Worm (Caenorhabditis elegans) whole organism, late embryonic: Measurements from ENCODE around the gene Y56A3A.16.

Experiments
- F13H6.1 ChIP-seq: sonication (generic microtip); optimal IDR thresholded peaks from 2 replicates; lab custom pipeline; 2016; ENCODE audit warnings: missing genetic modification characterization, missing compliant biosample characterization
- T23F11.4 ChIP-seq: fragments of 200-800 bp; sonication (Bioruptor generic); optimal IDR thresholded peaks from 2 replicates; lab custom pipeline; 2018; ENCODE audit warnings: mild to moderate bottlenecking, missing genetic modification characterization, missing compliant biosample characterization
- Y22D7AL.16 ChIP-seq: sonication (generic microtip); optimal IDR thresholded peaks from 2 replicates; lab custom pipeline; 2016; ENCODE audit warnings: missing genetic modification characterization, missing compliant biosample characterization
- ceh-19 ChIP-seq: fragments of 200-800 bp; sonication (Bioruptor generic); optimal IDR thresholded peaks from 2 replicates; lab custom pipeline; 2018; ENCODE audit warnings: mild to moderate bottlenecking, missing genetic modification characterization, missing compliant biosample characterization
- ceh-30 ChIP-seq: fragments of 150-350 bp; optimal IDR thresholded peaks from 2 replicates; lab custom pipeline; 2014; ENCODE audit warnings: missing biosample characterization, missing genetic modification characterization
- ceh-31 ChIP-seq: sonication (generic microtip); optimal IDR thresholded peaks from 2 replicates; lab custom pipeline; 2016; ENCODE audit warnings: missing genetic modification characterization, missing compliant biosample characterization
- ceh-48 ChIP-seq: sonication (generic microtip); optimal IDR thresholded peaks from 2 replicates; lab custom pipeline; 2016; ENCODE audit warnings: missing genetic modification characterization, inconsistent platforms, missing compliant biosample characterization
- ceh-9 ChIP-seq: sonication (generic microtip); optimal IDR thresholded peaks from 2 replicates; lab custom pipeline; 2016; ENCODE audit warnings: mild to moderate bottlenecking, missing genetic modification characterization, inconsistent platforms, missing compliant biosample characterization
- dve-1 ChIP-seq: sonication (generic microtip); optimal IDR thresholded peaks from 2 replicates; lab custom pipeline; 2017; ENCODE audit warnings: antibody characterized with exemption, mild to moderate bottlenecking, missing genetic modification characterization, missing compliant biosample characterization
- fax-1 ChIP-seq: sonication (generic microtip); optimal IDR thresholded peaks from 2 replicates; lab custom pipeline; 2016; ENCODE audit warnings: missing genotype, missing genetic modification characterization, missing compliant biosample characterization
- gmeb-2 ChIP-seq: sonication (generic microtip); optimal IDR thresholded peaks from 2 replicates; lab custom pipeline; 2016; ENCODE audit warnings: missing genetic modification characterization, inconsistent platforms, missing compliant biosample characterization
- hlh-13 ChIP-seq: fragments of 200-800 bp; sonication (Bioruptor generic); optimal IDR thresholded peaks from 2 replicates; lab custom pipeline; 2018; ENCODE audit warnings: mild to moderate bottlenecking, missing genetic modification characterization, missing compliant biosample characterization
- hlh-30 ChIP-seq: sonication (generic microtip); optimal IDR thresholded peaks from 2 replicates; lab custom pipeline; 2017; ENCODE audit warnings: antibody characterized with exemption, missing genetic modification characterization, missing compliant biosample characterization; ENCODE audit not compliant: insufficient read depth
- hlh-6 ChIP-seq: sonication (generic microtip); optimal IDR thresholded peaks from 2 replicates; lab custom pipeline; 2016; ENCODE audit warnings: missing genotype, missing genetic modification characterization, missing compliant biosample characterization
- hlh-8 ChIP-seq: sonication (generic microtip); optimal IDR thresholded peaks from 2 replicates; lab custom pipeline; 2016; ENCODE audit warnings: missing genotype, missing genetic modification characterization, missing compliant biosample characterization
- lin-11 ChIP-seq: fragments of 200-800 bp; sonication (Bioruptor generic); optimal IDR thresholded peaks from 2 replicates; lab custom pipeline; 2018; ENCODE audit warnings: mild to moderate bottlenecking, missing genetic modification characterization, missing compliant biosample characterization
- madf-2 ChIP-seq: sonication (generic microtip); optimal IDR thresholded peaks from 2 replicates; lab custom pipeline; 2017; ENCODE audit warnings: missing genetic modification characterization, missing compliant biosample characterization
- nfya-1 ChIP-seq: sonication (generic microtip); optimal IDR thresholded peaks from 2 replicates; lab custom pipeline; 2017; ENCODE audit warnings: missing genetic modification characterization, mild to moderate bottlenecking, missing compliant biosample characterization, antibody characterized with exemption, moderate library complexity
- nhr-232 ChIP-seq: sonication (generic microtip); optimal IDR thresholded peaks from 2 replicates; lab custom pipeline; 2016; ENCODE audit warnings: missing genetic modification characterization, missing compliant biosample characterization
- npax-4 ChIP-seq: sonication (generic microtip); optimal IDR thresholded peaks from 2 replicates; lab custom pipeline; 2016; ENCODE audit warnings: missing genetic modification characterization, missing compliant biosample characterization
- pag-3 ChIP-seq: sonication (generic microtip); optimal IDR thresholded peaks from 2 replicates; lab custom pipeline; 2016; ENCODE audit warnings: missing compliant biosample characterization, missing genetic modification characterization, borderline replicate concordance
- pax-1 ChIP-seq: fragments of 150-350 bp; optimal IDR thresholded peaks from 2 replicates; lab custom pipeline; 2014; ENCODE audit warnings: missing biosample characterization, missing genetic modification characterization
- pha-4 ChIP-seq: fragments of 150-350 bp; optimal IDR thresholded peaks from 2 replicates; lab custom pipeline; 2018; ENCODE audit warnings: missing biosample characterization, missing genetic modification reagents, missing genetic modification characterization
- pqm-1 ChIP-seq: sonication (generic microtip); optimal IDR thresholded peaks from 2 replicates; lab custom pipeline; 2016; ENCODE audit warnings: missing genetic modification characterization, missing compliant biosample characterization
- pros-1 ChIP-seq: fragments of 150-350 bp; optimal IDR thresholded peaks from 2 replicates; lab custom pipeline; 2014; ENCODE audit warnings: missing biosample characterization, missing genetic modification reagents, missing genetic modification characterization
- sdc-2 ChIP-seq: sonication (generic microtip); optimal IDR thresholded peaks from 2 replicates; lab custom pipeline; 2016; ENCODE audit warnings: missing genotype, missing genetic modification characterization, missing compliant biosample characterization
- sox-4 ChIP-seq: sonication (generic microtip); optimal IDR thresholded peaks from 2 replicates; lab custom pipeline; 2017; ENCODE audit warnings: mild to moderate bottlenecking, missing genetic modification characterization, inconsistent platforms, missing compliant biosample characterization
- syd-9 ChIP-seq: sonication (generic microtip); optimal IDR thresholded peaks from 2 replicates; lab custom pipeline; 2016; ENCODE audit warnings: mild to moderate bottlenecking, missing genetic modification characterization, moderate library complexity, missing compliant biosample characterization
- tbx-2 ChIP-seq: sonication (generic microtip); optimal IDR thresholded peaks from 2 replicates; lab custom pipeline; 2016; ENCODE audit warnings: missing genetic modification characterization, missing compliant biosample characterization
- tbx-7 ChIP-seq: sonication (generic microtip); optimal IDR thresholded peaks from 2 replicates; lab custom pipeline; 2016; ENCODE audit warnings: missing genotype, missing genetic modification characterization, missing compliant biosample characterization
- ttx-3 ChIP-seq: sonication (generic microtip); optimal IDR thresholded peaks from 2 replicates; lab custom pipeline; 2016; ENCODE audit warnings: missing genetic modification reagents, missing genetic modification characterization, missing compliant biosample characterization
- unc-3 ChIP-seq, 2 experiments: fragments of 200-800 bp in 1 of 2; sonication (Bioruptor generic) in 1 of 2; sonication (generic microtip) in 1 of 2; conservative IDR thresholded peaks in 1 of 2; optimal IDR thresholded peaks in 1 of 2; 2 replicates each; pipeline versions ENCODE4 v1.3.6 to Lab custom; 2016 to 2022; ENCODE audit warnings: missing compliant biosample characterization in 2 of 2, missing genetic modification characterization in 2 of 2, missing genetic modification reagents in 1 of 2
- unc-55 ChIP-seq: sonication (generic microtip); optimal IDR thresholded peaks from 2 replicates; lab custom pipeline; 2017; ENCODE audit warnings: missing biosample characterization, missing genetic modification reagents, missing genetic modification characterization
- unc-86 ChIP-seq: sonication (generic microtip); optimal IDR thresholded peaks from 2 replicates; lab custom pipeline; 2016; ENCODE audit warnings: missing genetic modification characterization, missing compliant biosample characterization
- ztf-16 ChIP-seq: sonication (generic microtip); optimal IDR thresholded peaks from 2 replicates; lab custom pipeline; 2017; ENCODE audit warnings: missing genetic modification characterization, missing compliant biosample characterization

Gene Y56A3A.16

ce11 chrIII:11914220-11914619 lies at the start of gene Y56A3A.16:
TSS of gene Y56A3A.16 (minus strand) at chrIII:11914320.
- TF ChIP-seq ceh-48 (tag; lab: Kevin White, UChicago) (no peak), fax-1 (tag; lab: Kevin White, UChicago) (no peak)
- TF ChIP-seq, all 69 proteins: peak for 0

- TF ChIP-seq ceh-9 (tag; lab: Kevin White, UChicago) (no peak), unc-55 (GFP tag; lab: Kevin White, UChicago) (no peak), T23F11.4 (GFP tag; lab: Kevin White, UChicago) (no peak), dve-1 (tag; lab: Kevin White, UChicago) (no peak), npax-4 (no peak), nfya-1 (tag; lab: Kevin White, UChicago) (no peak), F13H6.1 (no peak), sox-4 (no peak), ceh-30 (tag; lab: Kevin White, UChicago) (no peak), nhr-232 (tag; lab: Kevin White, UChicago) (no peak), gmeb-2 (tag; lab: Kevin White, UChicago) (no peak), ttx-3 (tag; lab: Kevin White, UChicago) (no peak), tbx-7 (tag; lab: Kevin White, UChicago) (no peak), pqm-1 (tag; lab: Kevin White, UChicago) (no peak), ceh-48 (tag; lab: Kevin White, UChicago) (no peak), tbx-2 (tag; lab: Kevin White, UChicago) (no peak), pros-1 (tag; lab: Kevin White, UChicago) (no peak), hlh-6 (tag; lab: Kevin White, UChicago) (no peak), pag-3 (tag; lab: Kevin White, UChicago) (no peak), sdc-2 (tag; lab: Kevin White, UChicago) (no peak)
These were observed 46.0 kb upstream of the Y56A3A.16 start, which contains the start of gene top-3 for ce11 chrIII:11960080-11960479. TSS of gene top-3 (minus strand) at chrIII:11960180.

DNA sequence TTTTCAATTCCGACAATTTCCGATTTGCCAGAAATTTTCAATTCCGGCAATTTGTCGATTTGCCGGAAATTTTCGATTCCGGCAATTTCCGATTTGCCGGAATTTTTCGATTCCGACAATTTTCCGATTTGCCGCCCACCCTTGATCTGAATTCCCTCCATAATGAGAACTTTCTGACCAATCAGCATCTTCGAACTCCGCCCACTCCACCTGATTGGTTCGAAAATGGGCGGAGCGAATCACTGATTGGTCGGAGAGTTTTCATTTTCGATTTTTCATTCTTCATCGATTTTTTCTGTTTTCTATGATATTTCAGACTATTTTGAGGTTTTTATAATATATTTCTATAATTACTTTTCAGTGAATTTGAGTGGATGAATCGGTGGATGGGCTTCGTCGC lies 40.0 kb upstream of the Y56A3A.16 start:
- no peak for TF ChIP-seq hlh-30
- peak; percentile 80 for TF ChIP-seq nfya-1 (tag; lab: Kevin White, UChicago)

DNA sequence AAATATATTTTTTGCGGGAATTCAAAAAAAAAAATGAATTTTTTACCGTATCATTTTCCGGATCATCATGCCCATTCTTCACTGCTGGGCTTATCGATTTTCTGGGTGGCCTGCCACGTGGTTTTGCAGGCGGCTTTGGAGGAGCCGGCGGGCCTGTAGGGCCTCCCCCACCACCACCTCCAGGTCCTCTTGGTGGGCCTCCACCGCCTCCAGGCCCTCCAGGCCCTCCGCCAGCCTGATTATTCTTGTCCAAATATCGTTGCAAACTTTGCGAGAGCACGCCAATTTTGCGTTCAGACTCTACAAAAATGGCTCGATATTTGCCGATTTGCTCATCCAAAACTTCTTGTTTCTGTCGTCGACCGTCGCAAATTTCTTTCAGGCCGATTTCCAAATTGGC lies 37.0 kb upstream of the Y56A3A.16 start:
- TF ChIP-seq ztf-16 (tag; lab: Kevin White, UChicago) (no peak), syd-9 (tag; lab: Kevin White, UChicago) (no peak), ceh-31 (tag; lab: Kevin White, UChicago) (no peak), ceh-48 (tag; lab: Kevin White, UChicago) (no peak), hlh-13 (GFP tag; lab: Kevin White, UChicago) (no peak), ttx-3 (tag; lab: Kevin White, UChicago) (no peak), ceh-19 (GFP tag; lab: Kevin White, UChicago) (no peak), sdc-2 (tag; lab: Kevin White, UChicago) (no peak), pax-1 (tag; lab: Kevin White, UChicago) (no peak), unc-3 (GFP tag; conservative IDR thresholded peaks at IDR 0.05; lab: Robert Waterston, UW) (no peak), unc-3 (tag; optimal IDR thresholded peaks at IDR 0.05; lab: Kevin White, UChicago) (no peak), hlh-8 (tag; lab: Kevin White, UChicago) (no peak), Y22D7AL.16 (tag; lab: Kevin White, UChicago) (no peak), unc-86 (tag; lab: Kevin White, UChicago) (no peak), npax-4 (no peak), gmeb-2 (tag; lab: Kevin White, UChicago) (no peak), pha-4 (tag; lab: Kevin White, UChicago) (no peak), madf-2 (tag; lab: Kevin White, UChicago) (no peak), lin-11 (no peak)
